Worm (Caenorhabditis elegans) whole organism, L4 larva: Measurements from ENCODE around the gene T23F6.2.

Experiments used
- F44E2.7 ChIP-seq: fragments of 200-800 bp; sonication (Bioruptor generic); IDR thresholded peaks from 2 replicates; pipeline ENCODE4 v2.1.2; 2022; ENCODE audit warnings: missing genetic modification characterization, missing compliant biosample characterization
- F49E8.2 ChIP-seq: sonication (generic microtip); optimal IDR thresholded peaks from 2 replicates; lab custom pipeline; 2016; ENCODE audit warnings: missing compliant biosample characterization, mild to moderate bottlenecking, missing genetic modification characterization, borderline replicate concordance
- R02D3.7 ChIP-seq: fragments of 150-350 bp; sonication (generic microtip); optimal IDR thresholded peaks from 3 replicates; lab custom pipeline; 2014; ENCODE audit warnings: missing biosample characterization, missing genetic modification characterization
- T26A8.4 ChIP-seq: fragments of 200-800 bp; sonication (Bioruptor generic); IDR thresholded peaks from 2 replicates; pipeline ENCODE4 v1.3.6; 2022; ENCODE audit warnings: missing genetic modification characterization, missing compliant biosample characterization
- Y105C5A.15 ChIP-seq: fragments of 200-800 bp; sonication (Bioruptor generic); IDR thresholded peaks from 2 replicates; pipeline ENCODE4 v1.3.6; 2022; ENCODE audit warnings: missing genetic modification characterization, missing compliant biosample characterization
- Y75B8A.6 ChIP-seq: fragments of 200-800 bp; sonication (Bioruptor generic); IDR thresholded peaks from 2 replicates; pipeline ENCODE4 v1.3.6; 2022; ENCODE audit warnings: missing genetic modification reagents, missing genetic modification characterization, missing compliant biosample characterization
- ZK337.2 ChIP-seq: fragments of 200-800 bp; sonication (Bioruptor generic); IDR thresholded peaks from 2 replicates; pipeline ENCODE4 v1.3.6; 2022; ENCODE audit warnings: missing genetic modification reagents, missing genetic modification characterization, missing compliant biosample characterization
- ZK546.5 ChIP-seq, 2 experiments: sonication (generic microtip); optimal IDR thresholded peaks; 2 replicates each; lab custom pipeline; 2017; ENCODE audit warnings: missing biosample characterization in 2 of 2, missing genetic modification characterization in 2 of 2
- aha-1 ChIP-seq: fragments of 150-350 bp; peaks from one replicate; lab custom pipeline; 2014; ENCODE audit warnings: missing biosample characterization, missing genetic modification characterization
- ama-1 ChIP-seq: fragments of 150-350 bp; optimal IDR thresholded peaks from 2 replicates; lab custom pipeline; 2014; ENCODE audit warnings: inconsistent platforms, mixed read lengths
- arid-1 ChIP-seq: fragments of 200-800 bp; sonication (Bioruptor generic); conservative IDR thresholded peaks from 2 replicates; pipeline ENCODE4 v1.3.6; 2022; ENCODE audit warnings: missing genetic modification reagents, missing genetic modification characterization, missing compliant biosample characterization
- attf-4 ChIP-seq: sonication (generic microtip); optimal IDR thresholded peaks from 3 replicates; lab custom pipeline; 2017; ENCODE audit warnings: missing biosample characterization, missing genetic modification characterization
- ceh-32 ChIP-seq: sonication (generic microtip); optimal IDR thresholded peaks from 2 replicates; lab custom pipeline; 2016; ENCODE audit warnings: mild to moderate bottlenecking, missing genetic modification characterization, missing compliant biosample characterization; ENCODE audit not compliant: poor library complexity
- cey-2 ChIP-seq: sonication (generic microtip); optimal IDR thresholded peaks from 3 replicates; lab custom pipeline; 2017; ENCODE audit warnings: missing genetic modification characterization, mild to moderate bottlenecking, missing compliant biosample characterization, antibody characterized with exemption, borderline replicate concordance; ENCODE audit not compliant: insufficient read depth
- ctbp-1 ChIP-seq: fragments of 200-800 bp; sonication (Bioruptor generic); IDR thresholded peaks from 2 replicates; pipeline ENCODE4 v1.3.6; 2022; ENCODE audit warnings: missing genetic modification reagents, missing genetic modification characterization, missing compliant biosample characterization
- dmd-6 ChIP-seq: fragments of 200-800 bp; sonication (Bioruptor generic); IDR thresholded peaks from 2 replicates; pipeline ENCODE4 v1.3.6; 2022; ENCODE audit warnings: missing genetic modification reagents, missing genetic modification characterization, missing compliant biosample characterization
- dmd-8 ChIP-seq: fragments of 200-800 bp; sonication (Bioruptor generic); IDR thresholded peaks from 2 replicates; pipeline ENCODE4 v1.3.6; 2022; ENCODE audit warnings: missing genetic modification characterization, missing compliant biosample characterization
- dpl-1 ChIP-seq: fragments of 150-350 bp; optimal IDR thresholded peaks from 2 replicates; lab custom pipeline; 2014; ENCODE audit warnings: missing biosample characterization, missing genetic modification reagents, missing genetic modification characterization
- duxl-1 ChIP-seq: sonication (generic microtip); optimal IDR thresholded peaks from 2 replicates; lab custom pipeline; 2016; ENCODE audit warnings: mild to moderate bottlenecking, missing genetic modification characterization, moderate library complexity, missing compliant biosample characterization; ENCODE audit not compliant: poor library complexity
- fkh-10 ChIP-seq: fragments of 150-350 bp; optimal IDR thresholded peaks from 2 replicates; lab custom pipeline; 2014; ENCODE audit warnings: missing biosample characterization, missing genetic modification reagents, missing genetic modification characterization
- fos-1 ChIP-seq: fragments of 150-350 bp; optimal IDR thresholded peaks from 2 replicates; lab custom pipeline; 2014; ENCODE audit warnings: missing biosample characterization, missing genetic modification characterization
- hif-1 ChIP-seq, 2 experiments: sonication (generic microtip); optimal IDR thresholded peaks; 2 replicates each; lab custom pipeline; 2016 to 2017; ENCODE audit warnings: missing compliant biosample characterization in 2 of 2, missing genetic modification characterization in 2 of 2, missing genetic modification reagents in 2 of 2, missing genotype in 2 of 2, mild to moderate bottlenecking in 1 of 2
- hlh-30 ChIP-seq: sonication (generic microtip); optimal IDR thresholded peaks from 2 replicates; lab custom pipeline; 2017; ENCODE audit warnings: antibody characterized with exemption, mild to moderate bottlenecking, missing genetic modification characterization, missing compliant biosample characterization; ENCODE audit not compliant: insufficient read depth
- hmg-1.1 ChIP-seq: fragments of 200-800 bp; sonication (Bioruptor generic); IDR thresholded peaks from 2 replicates; pipeline ENCODE4 v1.3.6; 2022; ENCODE audit warnings: missing genetic modification reagents, missing genetic modification characterization, missing compliant biosample characterization
- jun-1 ChIP-seq: fragments of 150-350 bp; optimal IDR thresholded peaks from 2 replicates; lab custom pipeline; 2014; ENCODE audit warnings: missing biosample characterization, missing genetic modification reagents, missing genetic modification characterization
- lin-29 ChIP-seq: fragments of 200-800 bp; sonication (Bioruptor generic); IDR thresholded peaks from 2 replicates; pipeline ENCODE4 v1.3.6; 2022; ENCODE audit warnings: missing genetic modification reagents, missing genetic modification characterization, missing compliant biosample characterization
- lin-38 ChIP-seq: fragments of 200-800 bp; sonication (Bioruptor generic); IDR thresholded peaks from 2 replicates; pipeline ENCODE4 v1.3.6; 2022; ENCODE audit warnings: missing genetic modification reagents, missing genetic modification characterization, missing compliant biosample characterization
- lsy-2 ChIP-seq, 2 experiments: fragments of 150-350 bp in 1 of 2; sonication (generic microtip) in 1 of 2; optimal IDR thresholded peaks; 2 replicates each; lab custom pipeline; 2014 to 2017; ENCODE audit warnings: missing biosample characterization in 2 of 2, missing genetic modification characterization in 2 of 2
- madf-5 ChIP-seq, 2 experiments: fragments of 200-800 bp; sonication (Bioruptor generic); IDR thresholded peaks; 2 replicates each; pipeline ENCODE4 v1.3.6; 2022; ENCODE audit warnings: missing compliant biosample characterization in 2 of 2, missing genetic modification characterization in 2 of 2
- mep-1 ChIP-seq: fragments of 150-350 bp; sonication (generic microtip); optimal IDR thresholded peaks from 3 replicates; lab custom pipeline; 2014; ENCODE audit warnings: missing biosample characterization, missing genetic modification characterization
- nhr-11 ChIP-seq: fragments of 150-350 bp; optimal IDR thresholded peaks from 2 replicates; lab custom pipeline; 2014; ENCODE audit warnings: missing biosample characterization, missing genetic modification characterization
- nhr-111 ChIP-seq: fragments of 200-800 bp; sonication (Bioruptor generic); optimal IDR thresholded peaks from 2 replicates; lab custom pipeline; 2018; ENCODE audit warnings: mild to moderate bottlenecking, missing genetic modification characterization, missing compliant biosample characterization
- nhr-42 ChIP-seq: fragments of 200-800 bp; sonication (Bioruptor generic); IDR thresholded peaks from 2 replicates; pipeline ENCODE4 v1.3.6; 2022; ENCODE audit warnings: missing genetic modification characterization, missing compliant biosample characterization
- nhr-48 ChIP-seq: sonication (generic microtip); optimal IDR thresholded peaks from 2 replicates; lab custom pipeline; 2016; ENCODE audit warnings: mild to moderate bottlenecking, missing genetic modification characterization, missing compliant biosample characterization
- nhr-76 ChIP-seq: fragments of 150-350 bp; optimal IDR thresholded peaks from 2 replicates; lab custom pipeline; 2014; ENCODE audit warnings: missing biosample characterization, missing genetic modification characterization
- nhr-77 ChIP-seq: fragments of 150-350 bp; optimal IDR thresholded peaks from 2 replicates; lab custom pipeline; 2014; ENCODE audit warnings: missing biosample characterization, missing genetic modification characterization
- pha-4 ChIP-seq, 2 experiments: fragments of 150-350 bp in 1 of 2; fragments of 200-800 bp in 1 of 2; sonication (Bioruptor generic) in 1 of 2; IDR thresholded peaks in 1 of 2; optimal IDR thresholded peaks in 1 of 2; 2 replicates each; pipeline versions ENCODE4 v1.3.6 to Lab custom; 2014 to 2022; ENCODE audit warnings: missing genetic modification characterization in 2 of 2, missing genetic modification reagents in 2 of 2, missing biosample characterization in 1 of 2, missing compliant biosample characterization in 1 of 2
- php-3 ChIP-seq: fragments of 200-800 bp; sonication (Bioruptor generic); IDR thresholded peaks from 2 replicates; pipeline ENCODE4 v1.3.6; 2022; ENCODE audit warnings: missing genetic modification reagents, missing genetic modification characterization, missing compliant biosample characterization
- saeg-2 ChIP-seq: fragments of 200-800 bp; sonication (Bioruptor generic); IDR thresholded peaks from 2 replicates; pipeline ENCODE4 v1.3.6; 2022; ENCODE audit warnings: missing genetic modification reagents, missing genetic modification characterization, missing compliant biosample characterization
- sdz-12 ChIP-seq: fragments of 200-800 bp; sonication (Bioruptor generic); optimal IDR thresholded peaks from 2 replicates; lab custom pipeline; 2018; ENCODE audit warnings: mild to moderate bottlenecking, missing genetic modification characterization, missing compliant biosample characterization
- set-16 ChIP-seq: fragments of 200-800 bp; sonication (Bioruptor generic); IDR thresholded peaks from 2 replicates; pipeline ENCODE4 v1.3.6; 2022; ENCODE audit warnings: missing genetic modification reagents, missing genetic modification characterization, missing compliant biosample characterization
- skn-1 ChIP-seq: fragments of 150-350 bp; optimal IDR thresholded peaks from 2 replicates; lab custom pipeline; 2014; ENCODE audit warnings: missing biosample characterization, missing genetic modification characterization
- snpc-4 ChIP-seq: fragments of 150-350 bp; optimal IDR thresholded peaks from 2 replicates; lab custom pipeline; 2014; ENCODE audit warnings: missing biosample characterization, missing genetic modification characterization
- tra-1 ChIP-seq: fragments of 200-800 bp; sonication (Bioruptor generic); IDR thresholded peaks from 2 replicates; pipeline ENCODE4 v1.3.6; 2022; ENCODE audit warnings: missing genetic modification reagents, missing genetic modification characterization, missing compliant biosample characterization
- unc-62 ChIP-seq, 3 experiments: fragments of 150-350 bp in 1 of 3; sonication (generic microtip); optimal IDR thresholded peaks in 2 of 3; peaks in 1 of 3; 1 replicate in 1 of 3; 2 replicates in 2 of 3; lab custom pipeline; 2014 to 2017; ENCODE audit warnings: missing biosample characterization in 3 of 3, missing genetic modification characterization in 3 of 3, missing genetic modification reagents in 3 of 3, missing genotype in 1 of 3
- vab-7 ChIP-seq: fragments of 200-800 bp; sonication (Bioruptor generic); IDR thresholded peaks from 2 replicates; pipeline ENCODE4 v1.3.6; 2022; ENCODE audit warnings: missing genetic modification reagents, missing genetic modification characterization, missing compliant biosample characterization
- zfp-2 ChIP-seq: sonication (generic microtip); optimal IDR thresholded peaks from 2 replicates; lab custom pipeline; 2016; ENCODE audit warnings: mild to moderate bottlenecking, missing genetic modification characterization, missing compliant biosample characterization
- zfp-3 ChIP-seq: fragments of 200-800 bp; sonication (Bioruptor generic); conservative IDR thresholded peaks from 2 replicates; pipeline ENCODE4 v1.3.6; 2022; ENCODE audit warnings: missing genetic modification reagents, missing genetic modification characterization, missing compliant biosample characterization
- zip-11 ChIP-seq: fragments of 200-800 bp; sonication (Bioruptor generic); IDR thresholded peaks from 2 replicates; pipeline ENCODE4 v1.3.6; 2022; ENCODE audit warnings: missing genetic modification characterization, missing compliant biosample characterization
- ztf-11 ChIP-seq: fragments of 150-350 bp; optimal IDR thresholded peaks from 2 replicates; lab custom pipeline; 2014; ENCODE audit warnings: missing biosample characterization, missing genetic modification characterization

T23F6.2 gene

ce11 chrIV:12724641-12725040, 3.5 kb downstream of the T23F6.2 start, which contains the start of the genes T23F6.3 and rbd-1 (continued):
- TF ChIP-seq ama-1 (lab: Kevin White, UChicago) (no peak), ceh-32 (tag; lab: Kevin White, UChicago) (no peak), nhr-77 (tag; lab: Kevin White, UChicago) (peak; percentile 80), T26A8.4 (GFP tag; lab: Robert Waterston, UW) (peak; percentile 75), hif-1 (tag; optimal IDR thresholded peaks at IDR 0.05; lab: Kevin White, UChicago) (peak in 1 of 2 experiments; percentile 79), nhr-76 (tag; lab: Kevin White, UChicago) (no peak), R02D3.7 (peak; percentile 81), ztf-11 (no peak), duxl-1 (tag; lab: Kevin White, UChicago) (peak; percentile 69), lin-38 (GFP tag; lab: Robert Waterston, UW) (peak; percentile 83), zip-11 (GFP tag; lab: Robert Waterston, UW) (no peak), lin-29 (GFP tag; lab: Robert Waterston, UW) (no peak), sdz-12 (no peak), nhr-111 (GFP tag; lab: Kevin White, UChicago) (no peak), ctbp-1 (GFP tag; lab: Robert Waterston, UW) (peak; percentile 51; the same call in 1 of the 2 replicates), madf-5 (GFP tag; IDR thresholded peaks at IDR 0.05; lab: Robert Waterston, UW) (no peak), aha-1 (tag; lab: Kevin White, UChicago) (no peak), nhr-11 (tag; lab: Kevin White, UChicago) (peak; percentile 65), F44E2.7 (no peak), php-3 (GFP tag; lab: Robert Waterston, UW) (no peak), zfp-2 (no peak), Y105C5A.15 (no peak), hmg-1.1 (GFP tag; lab: Robert Waterston, UW) (peak; percentile 75), dpl-1 (peak; percentile 99), pha-4 (GFP tag; IDR thresholded peaks at IDR 0.05; lab: Robert Waterston, UW) (peak; percentile 54; the same call in 1 of the 2 replicates), pha-4 (tag; optimal IDR thresholded peaks at IDR 0.05; lab: Kevin White, UChicago) (peak; percentile 83), unc-62 (GFP tag; optimal IDR thresholded peaks at IDR 0.05 in 1 of 2; lab: Kevin White, UChicago) (peak in 1 of 2 experiments; percentile 3), unc-62 (tag; optimal IDR thresholded peaks at IDR 0.05; lab: Kevin White, UChicago) (no peak), vab-7 (peak; percentile 66), arid-1 (peak; percentile 37; the same call in 1 of the 2 replicates), cey-2 (tag; lab: Kevin White, UChicago) (no peak), set-16 (no peak), mep-1 (tag; lab: Kevin White, UChicago) (peak; percentile 80), lsy-2 (tag; optimal IDR thresholded peaks at IDR 0.05; lab: Kevin White, UChicago) (peak; percentile 15 to 92), Y75B8A.6 (GFP tag; lab: Robert Waterston, UW) (no peak), zfp-3 (no peak), jun-1 (peak; percentile 36), ZK546.5 (tag; optimal IDR thresholded peaks at IDR 0.05; lab: Kevin White, UChicago) (no peak), snpc-4 (tag; lab: Kevin White, UChicago) (no peak), nhr-42 (GFP tag; lab: Robert Waterston, UW) (peak; percentile 66; the same call in 1 of the 2 replicates), saeg-2 (GFP tag; lab: Robert Waterston, UW) (no peak), hlh-30 (tag; lab: Kevin White, UChicago) (peak; percentile 78), skn-1 (no peak), F49E8.2 (no peak), tra-1 (GFP tag; lab: Robert Waterston, UW) (peak; percentile 40; the same call in 1 of the 2 replicates), fkh-10 (GFP tag; lab: Kevin White, UChicago) (peak; percentile 52), fos-1 (tag; lab: Kevin White, UChicago) (no peak), attf-4 (tag; lab: Kevin White, UChicago) (no peak), ZK337.2 (peak; percentile 55; the same call in 1 of the 2 replicates), dmd-8 (GFP tag; lab: Robert Waterston, UW) (no peak), dmd-6 (GFP tag; lab: Robert Waterston, UW) (peak; percentile 52; the same call in 1 of the 2 replicates), nhr-48 (tag; lab: Kevin White, UChicago) (no peak)
